Fruit fly (Drosophila melanogaster) whole organism, prepupa: Measurements from ENCODE around the gene Oscillin.

Experiments
- Blimp-1 ChIP-seq: fragments of 200-800 bp; sonication (Bioruptor generic); optimal IDR thresholded peaks from 3 replicates; lab custom pipeline; 2017; ENCODE audit warnings: missing biosample characterization, missing genetic modification characterization, mild to moderate bottlenecking, moderate library complexity, missing genetic modification reagents
- CG10631 ChIP-seq: fragments of 200-800 bp; sonication (Bioruptor generic); optimal IDR thresholded peaks from 2 replicates; lab custom pipeline; 2016; ENCODE audit warnings: missing biosample characterization, missing genetic modification characterization
- CG11294 ChIP-seq: fragments of 200-800 bp; sonication (Bioruptor generic); IDR thresholded peaks from 2 replicates; pipeline ENCODE4 v1.3.6; 2022; ENCODE audit warnings: missing biosample characterization, missing genetic modification characterization
- CG11762 ChIP-seq: fragments of 200-800 bp; sonication (Bioruptor generic); optimal IDR thresholded peaks from 3 replicates; lab custom pipeline; 2016; ENCODE audit warnings: missing biosample characterization, missing genetic modification characterization; ENCODE audit not compliant: insufficient read depth
- CG11902 ChIP-seq: fragments of 200-800 bp; sonication (Bioruptor generic); optimal IDR thresholded peaks from 3 replicates; lab custom pipeline; 2016; ENCODE audit warnings: missing biosample characterization, missing genetic modification characterization
- CG3032 ChIP-seq: fragments of 200-800 bp; optimal IDR thresholded peaks from 2 replicates; lab custom pipeline; 2019; ENCODE audit warnings: missing biosample characterization, mild to moderate bottlenecking, missing genetic modification characterization, moderate library complexity
- CG31627 ChIP-seq: fragments of 200-800 bp; sonication (Bioruptor generic); optimal IDR thresholded peaks from 3 replicates; lab custom pipeline; 2016; ENCODE audit warnings: missing biosample characterization, missing genetic modification characterization
- CG34406 ChIP-seq: fragments of 200-800 bp; sonication (Bioruptor generic); optimal IDR thresholded peaks from 3 replicates; lab custom pipeline; 2016; ENCODE audit warnings: missing biosample characterization, missing genetic modification characterization
- CG4318 ChIP-seq: fragments of 200-800 bp; sonication (Bioruptor generic); optimal IDR thresholded peaks from 3 replicates; lab custom pipeline; 2017; ENCODE audit warnings: missing biosample characterization, mild to moderate bottlenecking, missing genetic modification characterization
- CG6163 ChIP-seq: fragments of 200-800 bp; sonication (Bioruptor generic); IDR thresholded peaks from 3 replicates; pipeline ENCODE4 v1.3.6; 2022; ENCODE audit warnings: missing biosample characterization, missing genetic modification characterization
- CG6276 ChIP-seq: fragments of 200-800 bp; sonication (Bioruptor generic); optimal IDR thresholded peaks from 2 replicates; lab custom pipeline; 2017; ENCODE audit warnings: missing biosample characterization, mild to moderate bottlenecking, missing genetic modification characterization
- CG6792 ChIP-seq: fragments of 200-800 bp; sonication (Bioruptor generic); optimal IDR thresholded peaks from 3 replicates; lab custom pipeline; 2016; ENCODE audit warnings: missing biosample characterization, missing genetic modification characterization
- CG6808 ChIP-seq: fragments of 200-800 bp; sonication (Bioruptor generic); optimal IDR thresholded peaks from 3 replicates; lab custom pipeline; 2017; ENCODE audit warnings: missing biosample characterization, missing genetic modification characterization, mild to moderate bottlenecking, moderate library complexity, missing genetic modification reagents
- CG7368 ChIP-seq: fragments of 200-800 bp; sonication (Bioruptor generic); optimal IDR thresholded peaks from 3 replicates; lab custom pipeline; 2016; ENCODE audit warnings: missing biosample characterization, missing genetic modification characterization
- CG8632 ChIP-seq: fragments of 200-800 bp; sonication (Bioruptor generic); optimal IDR thresholded peaks from 3 replicates; lab custom pipeline; 2016; ENCODE audit warnings: missing biosample characterization, missing genetic modification characterization
- CG9139 ChIP-seq: fragments of 200-800 bp; sonication (Bioruptor generic); optimal IDR thresholded peaks from 3 replicates; lab custom pipeline; 2017; ENCODE audit warnings: missing biosample characterization, mild to moderate bottlenecking, missing genetic modification characterization
- Eip75B ChIP-seq: fragments of 200-800 bp; sonication (Bioruptor generic); optimal IDR thresholded peaks from 3 replicates; lab custom pipeline; 2016; ENCODE audit warnings: missing biosample characterization, missing genetic modification characterization
- Eip78C ChIP-seq: fragments of 200-800 bp; sonication (Bioruptor generic); peaks from one replicate; lab custom pipeline; 2016; ENCODE audit warnings: missing biosample characterization, missing genetic modification characterization
- Eip93F ChIP-seq: fragments of 200-800 bp; sonication (Bioruptor generic); optimal IDR thresholded peaks from 2 replicates; lab custom pipeline; 2016; ENCODE audit warnings: missing biosample characterization, mild to moderate bottlenecking, missing genetic modification characterization
- Ets21C ChIP-seq: fragments of 200-800 bp; sonication (Bioruptor generic); optimal IDR thresholded peaks from 3 replicates; lab custom pipeline; 2016; ENCODE audit warnings: missing biosample characterization, missing genetic modification characterization
- Gug ChIP-seq: fragments of 200-800 bp; sonication (Bioruptor generic); IDR thresholded peaks from 2 replicates; pipeline ENCODE4 v1.3.6; 2022; ENCODE audit warnings: missing biosample characterization, missing genetic modification characterization
- Hr4 ChIP-seq: fragments of 200-800 bp; sonication (Bioruptor generic); optimal IDR thresholded peaks from 3 replicates; lab custom pipeline; 2016; ENCODE audit warnings: missing biosample characterization, missing genetic modification characterization
- Lpt ChIP-seq: fragments of 200-800 bp; sonication (Bioruptor generic); optimal IDR thresholded peaks from 3 replicates; lab custom pipeline; 2016; ENCODE audit warnings: missing biosample characterization, missing genetic modification characterization
- Met ChIP-seq: fragments of 200-800 bp; sonication (Bioruptor generic); optimal IDR thresholded peaks from 3 replicates; lab custom pipeline; 2016; ENCODE audit warnings: missing biosample characterization, missing genetic modification characterization
- OdsH ChIP-seq: fragments of 200-800 bp; sonication (Bioruptor generic); optimal IDR thresholded peaks from 3 replicates; lab custom pipeline; 2016; ENCODE audit warnings: missing biosample characterization, missing genetic modification characterization
- Sox14 ChIP-seq: fragments of 200-800 bp; sonication (Bioruptor generic); optimal IDR thresholded peaks from 3 replicates; lab custom pipeline; 2016; ENCODE audit warnings: missing biosample characterization, missing genetic modification characterization
- acj6 ChIP-seq: fragments of 200-800 bp; sonication (Bioruptor generic); optimal IDR thresholded peaks from 3 replicates; lab custom pipeline; 2016; ENCODE audit warnings: missing biosample characterization, missing genetic modification characterization
- cyc ChIP-seq: fragments of 200-800 bp; sonication (Bioruptor generic); optimal IDR thresholded peaks from 3 replicates; lab custom pipeline; 2016; ENCODE audit warnings: missing biosample characterization, missing genetic modification characterization
- dsx ChIP-seq: fragments of 200-800 bp; optimal IDR thresholded peaks from 3 replicates; lab custom pipeline; 2019; ENCODE audit warnings: missing biosample characterization, mild to moderate bottlenecking, missing genetic modification characterization, moderate library complexity; ENCODE audit not compliant: poor library complexity, severe bottlenecking
- eg ChIP-seq: fragments of 200-800 bp; sonication (Bioruptor generic); IDR thresholded peaks from 3 replicates; pipeline ENCODE4 v1.3.6; 2022; ENCODE audit warnings: missing biosample characterization, missing genetic modification characterization
- esn ChIP-seq: fragments of 200-800 bp; sonication (Bioruptor generic); optimal IDR thresholded peaks from 2 replicates; lab custom pipeline; 2016; ENCODE audit warnings: missing biosample characterization, mild to moderate bottlenecking, missing genetic modification characterization, moderate library complexity
- fd85E ChIP-seq: fragments of 200-800 bp; sonication (Bioruptor generic); optimal IDR thresholded peaks from 3 replicates; lab custom pipeline; 2016; ENCODE audit warnings: missing biosample characterization, missing genetic modification characterization
- lz ChIP-seq: fragments of 200-800 bp; sonication (Bioruptor generic); optimal IDR thresholded peaks from 3 replicates; lab custom pipeline; 2016; ENCODE audit warnings: missing biosample characterization, missing genetic modification characterization
- net ChIP-seq: fragments of 200-800 bp; sonication (Bioruptor generic); optimal IDR thresholded peaks from 3 replicates; lab custom pipeline; 2016; ENCODE audit warnings: missing biosample characterization, missing genetic modification characterization
- salr ChIP-seq, 2 experiments: fragments of 200-800 bp; sonication (Bioruptor generic); optimal IDR thresholded peaks; 3 replicates each; lab custom pipeline; 2016 to 2018; ENCODE audit warnings: missing biosample characterization in 2 of 2, missing genetic modification characterization in 2 of 2, mild to moderate bottlenecking in 1 of 2
- spab ChIP-seq: fragments of 200-800 bp; sonication (Bioruptor generic); optimal IDR thresholded peaks from 2 replicates; lab custom pipeline; 2017; ENCODE audit warnings: missing biosample characterization, mild to moderate bottlenecking, missing genetic modification characterization, missing genetic modification reagents
- ss ChIP-seq, 2 experiments: fragments of 200-800 bp; sonication (Bioruptor generic); optimal IDR thresholded peaks; 2 replicates in 1 of 2; 3 replicates in 1 of 2; lab custom pipeline; 2017 to 2018; ENCODE audit warnings: mild to moderate bottlenecking in 2 of 2, missing biosample characterization in 2 of 2, missing genetic modification characterization in 2 of 2, moderate library complexity in 1 of 2
- svp ChIP-seq: fragments of 200-800 bp; sonication (Bioruptor generic); peaks from one replicate; lab custom pipeline; 2016; ENCODE audit warnings: missing biosample characterization, missing genetic modification characterization
- vri ChIP-seq: fragments of 200-800 bp; sonication (Bioruptor generic); optimal IDR thresholded peaks from 3 replicates; lab custom pipeline; 2016; ENCODE audit warnings: missing biosample characterization, mild to moderate bottlenecking, missing genetic modification characterization

The Oscillin gene

DNA sequence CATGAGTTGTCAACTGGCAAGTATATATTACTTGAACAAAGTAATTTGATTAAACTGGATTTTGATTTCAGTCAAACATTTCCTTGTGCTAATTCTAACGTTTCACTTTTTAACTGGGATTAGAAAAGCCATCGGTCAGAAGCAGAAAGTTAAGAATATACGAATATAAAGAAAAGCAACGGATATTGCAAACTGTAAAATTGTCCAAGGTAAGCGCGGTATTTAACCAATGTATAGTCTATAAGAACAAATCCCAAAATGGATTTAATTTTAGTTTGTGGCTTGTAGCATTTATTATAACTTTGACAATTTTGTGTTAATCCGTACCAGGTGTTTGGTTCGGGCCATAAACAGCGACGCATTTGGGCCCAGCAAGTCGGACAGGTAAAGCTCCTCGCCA lies 4.7 kb downstream of the Oscillin start, which contains the start of gene CG18269:
TSS of gene CG18269 (plus strand) at position 301 of the 400 bp plus-strand sequence.
- TF ChIP-seq CG8632 (GFP tag; lab: Kevin White, UChicago) = no peak
- no peak for TF ChIP-seq spab (GFP tag; lab: Kevin White, UChicago)
- TF ChIP-seq CG6792 (GFP tag; lab: Kevin White, UChicago) = no peak
- TF ChIP-seq CG11902 = no peak
- no peak for TF ChIP-seq Met (GFP tag; lab: Kevin White, UChicago)
- TF ChIP-seq esn = no peak
- no peak for TF ChIP-seq Eip78C (GFP tag; lab: Kevin White, UChicago)
- no peak for TF ChIP-seq CG3032 (tag; lab: Kevin White, UChicago)
- TF ChIP-seq svp (GFP tag; lab: Kevin White, UChicago) = no peak
- TF ChIP-seq acj6 = no peak
- TF ChIP-seq Eip75B (GFP tag; lab: Kevin White, UChicago) = no peak
- no peak for TF ChIP-seq lz (GFP tag; lab: Kevin White, UChicago)
- TF ChIP-seq CG7368 (GFP tag; lab: Kevin White, UChicago) = no peak
- no peak for TF ChIP-seq CG6163 (GFP tag; lab: Robert Waterston, UW)
- no peak for TF ChIP-seq CG11762 (GFP tag; lab: Kevin White, UChicago)
- no peak for TF ChIP-seq CG4318 (GFP tag; lab: Kevin White, UChicago)
- no peak for TF ChIP-seq Gug (GFP tag; lab: Robert Waterston, UW)

dm6 chr2L:5553750-5554149 lies 6.9 kb downstream of the Oscillin start, which contains the start of the genes CG14013 and CG14017:
TSS of gene CG14013 (minus strand) at chr2L:5553850.
TSS of gene CG14017 (plus strand) at chr2L:5553897.
- TF ChIP-seq CG10631 (GFP tag; lab: Kevin White, UChicago) (no peak), Lpt (GFP tag; lab: Kevin White, UChicago) (no peak), Sox14 (no peak), fd85E (GFP tag; lab: Kevin White, UChicago) (no peak), CG6792 (GFP tag; lab: Kevin White, UChicago) (no peak), ss (GFP tag; optimal IDR thresholded peaks at IDR 0.05; lab: Kevin White, UChicago) (no peak), cyc (GFP tag; lab: Kevin White, UChicago) (no peak), CG6276 (GFP tag; lab: Kevin White, UChicago) (no peak), svp (GFP tag; lab: Kevin White, UChicago) (no peak), Eip93F (GFP tag; lab: Kevin White, UChicago) (no peak), CG31627 (GFP tag; lab: Kevin White, UChicago) (no peak), CG8632 (GFP tag; lab: Kevin White, UChicago) (no peak), CG11294 (GFP tag; lab: Robert Waterston, UW) (no peak), CG34406 (GFP tag; lab: Kevin White, UChicago) (no peak), net (GFP tag; lab: Kevin White, UChicago) (no peak), Blimp-1 (GFP tag; lab: Kevin White, UChicago) (no peak)

DNA sequence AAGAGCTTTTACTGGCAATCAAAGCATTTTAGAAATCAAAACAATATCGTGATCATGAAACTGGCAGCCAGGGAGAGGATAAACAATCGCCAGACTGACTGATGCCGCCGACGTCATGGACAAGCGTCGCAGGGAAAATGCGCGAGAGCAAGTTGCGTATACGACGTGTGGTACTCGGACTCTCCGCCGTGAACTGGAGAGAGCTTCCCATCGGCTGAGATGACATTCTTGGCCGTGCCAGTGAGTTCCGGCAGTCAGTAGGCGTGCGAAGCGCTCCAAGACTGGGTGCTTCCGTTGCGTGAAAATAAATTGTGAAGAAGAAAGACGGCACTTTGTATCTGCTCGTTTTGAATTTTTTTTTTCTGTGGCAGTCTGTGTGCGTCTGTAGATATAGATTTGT lies 7.9 kb downstream of the Oscillin start, which contains the start of gene GluRIIA:
TSS of gene GluRIIA (plus strand) at position 255 of the 400 bp plus-strand sequence.
- no peak for TF ChIP-seq esn
- TF ChIP-seq Ets21C (GFP tag; lab: Kevin White, UChicago) = no peak
- TF ChIP-seq eg (GFP tag; lab: Robert Waterston, UW) = no peak
- TF ChIP-seq vri (GFP tag; lab: Kevin White, UChicago) = no peak
- TF ChIP-seq cyc (GFP tag; lab: Kevin White, UChicago) = no peak
- no peak for TF ChIP-seq Blimp-1 (GFP tag; lab: Kevin White, UChicago)
- no peak for TF ChIP-seq CG10631 (GFP tag; lab: Kevin White, UChicago)
- TF ChIP-seq Eip75B (GFP tag; lab: Kevin White, UChicago) = no peak
- no peak for TF ChIP-seq CG6163 (GFP tag; lab: Robert Waterston, UW)
- no peak for TF ChIP-seq dsx
- TF ChIP-seq salr (GFP tag; optimal IDR thresholded peaks at IDR 0.05; lab: Kevin White, UChicago) = no peak
- no peak for TF ChIP-seq CG6792 (GFP tag; lab: Kevin White, UChicago)
- TF ChIP-seq CG11294 (GFP tag; lab: Robert Waterston, UW) = no peak
- TF ChIP-seq Sox14 = no peak
- TF ChIP-seq CG6808 (GFP tag; lab: Kevin White, UChicago) = no peak
- TF ChIP-seq CG9139 (GFP tag; lab: Kevin White, UChicago) = no peak
- no peak for TF ChIP-seq Hr4 (GFP tag; lab: Kevin White, UChicago)
- no peak for TF ChIP-seq lz (GFP tag; lab: Kevin White, UChicago)
- no peak for TF ChIP-seq OdsH (GFP tag; lab: Kevin White, UChicago)
- no peak for TF ChIP-seq spab (GFP tag; lab: Kevin White, UChicago)
